Fruit fly (Drosophila melanogaster) whole organism, adult: Measurements from ENCODE around the gene SsRbeta.
A peak's percentile ranks its signal among the peaks of the same experiment; 100 is the strongest.

Source experiments
- CG12768 ChIP-seq: fragments of 200-800 bp; sonication (Bioruptor generic); optimal IDR thresholded peaks from 2 replicates; lab custom pipeline; 2017; ENCODE audit warnings: missing biosample characterization, missing genetic modification characterization, mild to moderate bottlenecking, moderate library complexity, missing genetic modification reagents
- CG14711 ChIP-seq: fragments of 200-800 bp; sonication (Bioruptor generic); optimal IDR thresholded peaks from 2 replicates; lab custom pipeline; 2018; ENCODE audit warnings: missing biosample characterization, mild to moderate bottlenecking, missing genetic modification characterization, moderate library complexity
- CG33017 ChIP-seq: fragments of 200-800 bp; sonication (Bioruptor generic); optimal IDR thresholded peaks from 2 replicates; lab custom pipeline; 2018; ENCODE audit warnings: missing biosample characterization, mild to moderate bottlenecking, missing genetic modification characterization, moderate library complexity
- CG5204 ChIP-seq: fragments of 200-800 bp; sonication (Bioruptor generic); optimal IDR thresholded peaks from 2 replicates; lab custom pipeline; 2016; ENCODE audit warnings: missing biosample characterization, missing genetic modification characterization
- CG7045 ChIP-seq: fragments of 200-800 bp; sonication (Bioruptor generic); optimal IDR thresholded peaks from 2 replicates; lab custom pipeline; 2017; ENCODE audit warnings: missing biosample characterization, mild to moderate bottlenecking, missing genetic modification characterization
- CG7101 ChIP-seq: fragments of 200-800 bp; sonication (Bioruptor generic); optimal IDR thresholded peaks from 2 replicates; lab custom pipeline; 2018; ENCODE audit warnings: missing biosample characterization, mild to moderate bottlenecking, missing genetic modification characterization, moderate library complexity
- Crg-1 ChIP-seq: fragments of 200-800 bp; sonication (Bioruptor generic); optimal IDR thresholded peaks from 2 replicates; lab custom pipeline; 2016; ENCODE audit warnings: missing biosample characterization, missing genetic modification characterization
- Mnt ChIP-seq: fragments of 200-800 bp; sonication (Bioruptor generic); optimal IDR thresholded peaks from 2 replicates; lab custom pipeline; 2016; ENCODE audit warnings: missing biosample characterization, mild to moderate bottlenecking, missing genetic modification characterization
- bab1 ChIP-seq: fragments of 200-800 bp; sonication (Bioruptor generic); optimal IDR thresholded peaks from 3 replicates; lab custom pipeline; 2019; ENCODE audit warnings: missing biosample characterization, mild to moderate bottlenecking, missing genetic modification characterization, moderate library complexity
- cic ChIP-seq: fragments of 200-800 bp; sonication (Bioruptor generic); optimal IDR thresholded peaks from 2 replicates; lab custom pipeline; 2017; ENCODE audit warnings: missing biosample characterization, mild to moderate bottlenecking, missing genetic modification characterization, moderate library complexity
- cnc ChIP-seq, 2 experiments: fragments of >200 bp; optimal IDR thresholded peaks; 2 replicates each; lab custom pipeline; 2017
- kay ChIP-seq: fragments of 200-800 bp; sonication (Bioruptor generic); peaks from one replicate; lab custom pipeline; 2016; ENCODE audit warnings: missing biosample characterization, missing genetic modification characterization, borderline replicate concordance
- ovo ChIP-seq: fragments of 200-800 bp; sonication (Bioruptor generic); optimal IDR thresholded peaks from 2 replicates; lab custom pipeline; 2016; ENCODE audit warnings: missing biosample characterization, missing genetic modification characterization
- pad ChIP-seq: fragments of 200-800 bp; sonication (Bioruptor generic); optimal IDR thresholded peaks from 3 replicates; lab custom pipeline; 2017; ENCODE audit warnings: missing biosample characterization, missing genetic modification characterization, mild to moderate bottlenecking, moderate library complexity, missing genetic modification reagents

DNA sequence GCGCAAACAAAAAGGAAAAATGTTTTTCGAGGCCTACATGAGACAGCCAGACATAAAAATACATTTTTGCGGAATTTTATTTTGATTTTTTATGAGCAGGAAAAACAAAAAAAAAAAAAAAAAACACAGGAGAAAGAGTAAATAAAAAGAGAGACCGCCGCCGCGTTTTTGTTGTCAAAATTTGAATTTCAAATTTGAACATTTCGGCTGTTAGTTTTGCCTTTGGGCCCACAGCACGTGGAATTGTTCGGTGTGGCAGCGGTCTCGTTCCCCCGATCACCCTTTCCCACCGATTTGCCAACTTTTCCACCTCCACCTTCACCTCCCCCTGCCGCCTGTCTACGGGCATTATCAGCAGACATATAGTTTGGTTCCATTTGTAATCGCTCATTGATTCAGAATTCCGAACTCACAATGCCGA, 27.4 kb downstream of the SsRbeta start:
- no peak for TF ChIP-seq CG5204 (GFP tag; lab: Kevin White, UChicago)
- no peak for TF ChIP-seq cnc (optimal IDR thresholded peaks at IDR 0.05; lab: Kevin White, UChicago)
- TF ChIP-seq CG14711 (tag; lab: Kevin White, UChicago), result no peak
- no peak for TF ChIP-seq pad (GFP tag; lab: Kevin White, UChicago)
- no peak for TF ChIP-seq kay
- no peak for TF ChIP-seq bab1 (GFP tag; lab: Kevin White, UChicago)
- peak; percentile 12 for TF ChIP-seq CG12768 (GFP tag; lab: Kevin White, UChicago)
- no peak for TF ChIP-seq CG7045
- TF ChIP-seq cic, result peak; percentile 66
- no peak for TF ChIP-seq CG7101
- no peak for TF ChIP-seq CG33017 (tag; lab: Kevin White, UChicago)
- no peak for TF ChIP-seq Crg-1
- no peak for TF ChIP-seq ovo (GFP tag; lab: Kevin White, UChicago)
- TF ChIP-seq Mnt (GFP tag; lab: Kevin White, UChicago), result peak; percentile 86
